Fruit fly (Drosophila melanogaster): Measurements from ENCODE around the gene PNUTS.

The PNUTS gene

dm6 chr2L:856001-856400, 14.3 kb upstream of the PNUTS start (continued):
- TF ChIP-seq pfk (GFP tag; optimal IDR thresholded peaks at IDR 0.05) (peak; percentile 16), vfl (GFP tag; optimal IDR thresholded peaks at IDR 0.05) (no peak), YL-1 (GFP tag; optimal IDR thresholded peaks at IDR 0.05) (peak; percentile 3), Stat92E (GFP tag; optimal IDR thresholded peaks at IDR 0.05) (no peak), CG9817 (tag; optimal IDR thresholded peaks at IDR 0.05) (no peak), cg (GFP tag; optimal IDR thresholded peaks at IDR 0.05) (no peak), bowl (GFP tag; IDR thresholded peaks at IDR 0.05) (no peak), Adf1 (GFP tag; IDR thresholded peaks at IDR 0.05) (no peak), CG11723 (GFP tag; optimal IDR thresholded peaks at IDR 0.05) (no peak), Lpt (GFP tag; optimal IDR thresholded peaks at IDR 0.05) (no peak), repo (GFP tag; optimal IDR thresholded peaks at IDR 0.05) (no peak), en (GFP tag; optimal IDR thresholded peaks at IDR 0.05) (no peak), fd3F (GFP tag; optimal IDR thresholded peaks at IDR 0.05) (no peak), CG2120 (GFP tag; optimal IDR thresholded peaks at IDR 0.05) (peak; percentile 33), CG6791 (GFP tag; IDR thresholded peaks at IDR 0.05; ENCODE audit: partially characterized antibody) (no peak), chif (GFP tag; optimal IDR thresholded peaks at IDR 0.05) (no peak), bbx (GFP tag; IDR thresholded peaks at IDR 0.05; ENCODE audit: partially characterized antibody) (no peak), CG16863 (GFP tag; optimal IDR thresholded peaks at IDR 0.05) (no peak), Gug (GFP tag; IDR thresholded peaks at IDR 0.05) (no peak), CG12104 (GFP tag; optimal IDR thresholded peaks at IDR 0.05) (no peak), hb (GFP tag; IDR thresholded peaks at IDR 0.05; ENCODE audit: partially characterized antibody) (no peak), fd64A (GFP tag; optimal IDR thresholded peaks at IDR 0.05) (peak; percentile 60), CG17359 (tag; optimal IDR thresholded peaks at IDR 0.05) (peak; percentile 19), dpn (GFP tag; optimal IDR thresholded peaks at IDR 0.05) (no peak), Nf-YB (GFP tag; optimal IDR thresholded peaks at IDR 0.05) (no peak), ems (GFP tag; optimal IDR thresholded peaks at IDR 0.05) (no peak), CG7556 (GFP tag; optimal IDR thresholded peaks at IDR 0.05) (no peak), CG6689 (GFP tag; IDR thresholded peaks at IDR 0.05) (no peak), Dref (GFP tag; IDR thresholded peaks at IDR 0.05) (no peak), HLH3B (GFP tag; IDR thresholded peaks at IDR 0.05) (peak; percentile 21; the same call in 1 of the 2 replicates), psq (GFP tag; optimal IDR thresholded peaks at IDR 0.05) (no peak), sens-2 (GFP tag; IDR thresholded peaks at IDR 0.05) (no peak), chm (GFP tag; IDR thresholded peaks at IDR 0.05) (peak; percentile 45; the same call in 1 of the 2 replicates)

- TF ChIP-seq hkb (optimal IDR thresholded peaks at IDR 0.05) = no peak
- peak; percentile 90 for TF ChIP-seq hkb (GFP tag; IDR thresholded peaks at IDR 0.05)
- no peak for TF ChIP-seq CG15479 (GFP tag; optimal IDR thresholded peaks at IDR 0.05)
- peak; percentile 79 for TF ChIP-seq CG15601 (tag; optimal IDR thresholded peaks at IDR 0.05)
- TF ChIP-seq unc-4 (GFP tag; IDR thresholded peaks at IDR 0.05; ENCODE audit: partially characterized antibody) = no peak
- no peak for TF ChIP-seq en (GFP tag; optimal IDR thresholded peaks at IDR 0.05)
- peak; percentile 50 for TF ChIP-seq Myb (GFP tag; optimal IDR thresholded peaks at IDR 0.05)
- no peak for TF ChIP-seq B-H2 (GFP tag; optimal IDR thresholded peaks at IDR 0.05)
- TF ChIP-seq CG4282 (GFP tag; optimal IDR thresholded peaks at IDR 0.05) = no peak
- TF ChIP-seq crol (GFP tag; IDR thresholded peaks at IDR 0.05) = peak; percentile 86
- TF ChIP-seq CG7963 (GFP tag; IDR thresholded peaks at IDR 0.05; ENCODE audit: partially characterized antibody) = no peak
- TF ChIP-seq CG9876 (GFP tag; optimal IDR thresholded peaks at IDR 0.05) = peak; percentile 24
- no peak for TF ChIP-seq gfzf (GFP tag; optimal IDR thresholded peaks at IDR 0.05)
- peak; percentile 12 for TF ChIP-seq CG10565 (GFP tag; optimal IDR thresholded peaks at IDR 0.05)
- peak; percentile 66 for TF ChIP-seq CG6813 (GFP tag; optimal IDR thresholded peaks at IDR 0.05)
- TF ChIP-seq CG1832 (GFP tag; optimal IDR thresholded peaks at IDR 0.05) = no peak
- peak; percentile 65 for TF ChIP-seq CG14050 (GFP tag; IDR thresholded peaks at IDR 0.05)
- peak; percentile 38 for TF ChIP-seq CG11085 (GFP tag; IDR thresholded peaks at IDR 0.05)
- peak; percentile 77 for TF ChIP-seq slbo (GFP tag; IDR thresholded peaks at IDR 0.05)
- TF ChIP-seq YL-1 (GFP tag; optimal IDR thresholded peaks at IDR 0.05) = no peak
Measured at dm6 chr2L:856690-857488, 13.4 kb upstream of the PNUTS start.

All from whole organism, embryonic.